Fruit fly (Drosophila melanogaster) whole organism: Measurements from ENCODE around the gene CG17778.

ENCODE experiments used
- CG8478 ChIP-seq: fragments of >200 bp; optimal IDR thresholded peaks from 2 replicates; lab custom pipeline; 2018; ENCODE audit warnings: inconsistent platforms
- EcR ChIP-seq, 2 experiments: fragments of >200 bp; optimal IDR thresholded peaks; 2 replicates each; lab custom pipeline; 2017; ENCODE audit warnings: missing biosample characterization in 2 of 2, missing genetic modification characterization in 2 of 2, missing genetic modification reagents in 2 of 2
- usp ChIP-seq: fragments of >200 bp; optimal IDR thresholded peaks from 2 replicates; lab custom pipeline; 2017; ENCODE audit warnings: missing biosample characterization, missing genetic modification characterization, mixed read lengths

DNA sequence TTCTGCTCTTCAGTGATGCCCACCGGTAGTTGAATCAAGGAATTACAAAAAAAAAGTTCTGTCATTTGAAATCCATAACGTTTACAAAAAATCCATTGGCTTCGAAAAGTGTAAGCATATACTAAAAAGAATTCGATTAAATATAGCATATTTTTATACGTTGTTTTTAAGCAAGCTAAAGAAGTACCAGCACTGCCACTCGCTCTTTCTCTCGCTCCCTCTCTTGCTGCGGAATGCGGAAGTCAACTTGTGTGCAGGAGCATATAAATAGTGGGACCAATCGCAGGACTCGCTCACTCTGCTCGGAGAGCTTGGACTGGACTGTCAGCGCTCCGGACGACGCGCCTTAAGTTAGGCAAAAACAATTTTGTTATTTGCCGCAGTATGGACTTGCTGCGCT lies at the start of gene CG17778:
- TF ChIP-seq EcR (GFP tag; optimal IDR thresholded peaks at IDR 0.05; lab: Kevin White, UChicago) (no peak), CG8478 (lab: Kevin White, UChicago) (no peak), usp (GFP tag; lab: Kevin White, UChicago) (no peak)
